Worm (Caenorhabditis elegans): ENCODE measurements around the gene W02C12.2.

W02C12.2 gene

DNA sequence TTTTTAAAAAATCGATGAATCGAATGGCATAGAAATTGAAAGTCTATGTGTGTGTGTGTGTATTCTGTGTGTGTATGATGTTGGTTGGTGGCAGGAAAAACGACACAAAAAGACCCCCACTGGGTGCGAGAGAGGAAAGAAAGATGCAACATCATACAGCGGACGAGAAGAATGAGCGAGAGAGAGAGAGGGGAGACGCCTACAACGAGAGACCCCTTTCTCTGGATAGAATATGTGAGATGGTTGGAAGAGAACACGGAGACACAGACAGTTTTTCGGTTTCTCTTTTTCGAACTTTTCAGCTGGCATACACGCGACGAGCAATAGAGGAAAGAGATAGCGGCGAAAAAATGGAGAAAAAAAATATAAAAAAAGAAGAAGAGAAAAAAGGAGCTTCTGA is 12.1 kb upstream of the W02C12.2 start (continued):
- no peak for TF ChIP-seq attf-3 (GFP tag; conservative IDR thresholded peaks at IDR 0.05)
- peak; percentile 19 for TF ChIP-seq tbp1 (GFP tag; optimal IDR thresholded peaks at IDR 0.05)
- no peak for TF ChIP-seq attf-6 (GFP tag; IDR thresholded peaks at IDR 0.05)
- no peak for TF ChIP-seq ceh-40 (GFP tag; IDR thresholded peaks at IDR 0.05)
- no peak for TF ChIP-seq ztf-22 (GFP tag; optimal IDR thresholded peaks at IDR 0.05)
- TF ChIP-seq ccch-3 (GFP tag; optimal IDR thresholded peaks at IDR 0.05), result no peak
- TF ChIP-seq ztf-3 (GFP tag; optimal IDR thresholded peaks at IDR 0.05), result no peak
- no peak for TF ChIP-seq sea-2 (GFP tag; IDR thresholded peaks at IDR 0.05)
- TF ChIP-seq ceh-100 (GFP tag; IDR thresholded peaks at IDR 0.05), result no peak
- no peak for TF ChIP-seq lin-26 (GFP tag; IDR thresholded peaks at IDR 0.05)
- TF ChIP-seq ekl-4 (GFP tag; IDR thresholded peaks at IDR 0.05), result no peak
- TF ChIP-seq repo-1 (tag; optimal IDR thresholded peaks at IDR 0.05), result no peak
- TF ChIP-seq die-1 (tag; optimal IDR thresholded peaks at IDR 0.05), result peak; percentile 38
- no peak for TF ChIP-seq aptf-3 (GFP tag; IDR thresholded peaks at IDR 0.05)
- TF ChIP-seq lsy-27 (tag; optimal IDR thresholded peaks at IDR 0.05; ENCODE audit: borderline replicate concordance, insufficient read depth), result no peak
- TF ChIP-seq F33H1.4 (GFP tag; IDR thresholded peaks at IDR 0.05), result no peak
- TF ChIP-seq ztf-28 (GFP tag; IDR thresholded peaks at IDR 0.05), result no peak
- TF ChIP-seq K11D2.4 (GFP tag; IDR thresholded peaks at IDR 0.05), result no peak
- peak; percentile 56 for TF ChIP-seq somi-1 (GFP tag; optimal IDR thresholded peaks at IDR 0.05)
- peak; percentile 4 for TF ChIP-seq madf-10 (tag; optimal IDR thresholded peaks at IDR 0.05)
- TF ChIP-seq madf-3 (GFP tag; IDR thresholded peaks at IDR 0.05), result no peak
- TF ChIP-seq nfyb-1 (GFP tag; IDR thresholded peaks at IDR 0.05), result no peak
- TF ChIP-seq fkh-3 (tag; optimal IDR thresholded peaks at IDR 0.05), result no peak
- TF ChIP-seq cebp-1 (GFP tag; IDR thresholded peaks at IDR 0.05), result 0 out of 2 replicates have a peak, but pooled peaks have one; percentile 48
- peak; percentile 71 for TF ChIP-seq cebp-1 (tag; optimal IDR thresholded peaks at IDR 0.05)
- TF ChIP-seq snpc-1.3 (tag; optimal IDR thresholded peaks at IDR 0.05; ENCODE audit: insufficient read depth), result no peak
- no peak for TF ChIP-seq snpc-1.1 (tag; optimal IDR thresholded peaks at IDR 0.05; ENCODE audit: insufficient read depth)
- no peak for TF ChIP-seq ztf-25 (GFP tag; IDR thresholded peaks at IDR 0.05)
- no peak for TF ChIP-seq ama-1 (optimal IDR thresholded peaks at IDR 0.05)
- peak in 1 of 2 experiments; percentile 27 for TF ChIP-seq ama-1 (GFP tag; optimal IDR thresholded peaks at IDR 0.05)
- TF ChIP-seq dpff-1 (tag; optimal IDR thresholded peaks at IDR 0.05), result no peak
- peak; percentile 61; the same call in 1 of the 2 replicates for TF ChIP-seq hmg-1.2 (GFP tag; IDR thresholded peaks at IDR 0.05)
- no peak for TF ChIP-seq dpl-1 (GFP tag; optimal IDR thresholded peaks at IDR 0.05)
- TF ChIP-seq lin-40 (tag; optimal IDR thresholded peaks at IDR 0.05), result peak; percentile 78
- TF ChIP-seq C17E4.6 (GFP tag; IDR thresholded peaks at IDR 0.05), result no peak
- 0 out of 2 replicates have a peak, but pooled peaks have one; percentile 11 for TF ChIP-seq egrh-3 (GFP tag; IDR thresholded peaks at IDR 0.05)
- no peak for TF ChIP-seq Y53F4B.3 (GFP tag; IDR thresholded peaks at IDR 0.05)
- TF ChIP-seq lin-54 (GFP tag; optimal IDR thresholded peaks at IDR 0.05), result peak; percentile 18
- TF ChIP-seq F23B12.7 (tag; optimal IDR thresholded peaks at IDR 0.05; ENCODE audit: insufficient read depth), result peak; percentile 46
- no peak for TF ChIP-seq hlh-12 (tag; optimal IDR thresholded peaks at IDR 0.05)
- TF ChIP-seq B0336.3 (GFP tag; IDR thresholded peaks at IDR 0.05), result no peak
- no peak for TF ChIP-seq cebp-2 (GFP tag; IDR thresholded peaks at IDR 0.05)
- peak; percentile 10 for TF ChIP-seq unc-62 (GFP tag; optimal IDR thresholded peaks at IDR 0.05)
- peak; percentile 86 for TF ChIP-seq zfh-2 (GFP tag; conservative IDR thresholded peaks at IDR 0.05)
- no peak for TF ChIP-seq aptf-2 (GFP tag; conservative IDR thresholded peaks at IDR 0.05)
- TF ChIP-seq nhr-120 (GFP tag; IDR thresholded peaks at IDR 0.05), result no peak
- TF ChIP-seq lag-1 (GFP tag; IDR thresholded peaks at IDR 0.05), result no peak
- TF ChIP-seq F52B5.7 (tag; optimal IDR thresholded peaks at IDR 0.05), result no peak
- TF ChIP-seq K12H6.12 (tag; optimal IDR thresholded peaks at IDR 0.05), result peak; percentile 85
- peak; percentile 32; the same call in 1 of the 2 replicates for TF ChIP-seq rcor-1 (GFP tag; IDR thresholded peaks at IDR 0.05)
